Worm (Caenorhabditis elegans): ENCODE measurements around the gene fipr-10.

ce11 chrV:9944093-9944492 is 30.1 kb downstream of the fipr-10 start, which contains the start of gene sre-28:
- TF ChIP-seq pha-4 (tag; optimal IDR thresholded peaks at IDR 0.05): no peak
- no peak for TF ChIP-seq nhr-11 (tag; optimal IDR thresholded peaks at IDR 0.05)
- no peak for TF ChIP-seq snpc-4 (tag; optimal IDR thresholded peaks at IDR 0.05)
- TF ChIP-seq fkh-10 (GFP tag; optimal IDR thresholded peaks at IDR 0.05): no peak
- no peak for TF ChIP-seq mdl-1 (tag; optimal IDR thresholded peaks at IDR 0.05)
- no peak for TF ChIP-seq ZK546.5 (tag; optimal IDR thresholded peaks at IDR 0.05)
- TF ChIP-seq unc-62 (GFP tag; optimal IDR thresholded peaks at IDR 0.05): no peak
- TF ChIP-seq fos-1 (tag; optimal IDR thresholded peaks at IDR 0.05): no peak
- no peak for TF ChIP-seq jun-1 (tag; optimal IDR thresholded peaks at IDR 0.05)
- TF ChIP-seq nhr-12 (tag; optimal IDR thresholded peaks at IDR 0.05): no peak
- TF ChIP-seq pqm-1 (tag; optimal IDR thresholded peaks at IDR 0.05): no peak
